Worm (Caenorhabditis elegans): ENCODE results near the gene C34D4.2.

- TF ChIP-seq unc-39 (tag; optimal IDR thresholded peaks at IDR 0.05), result no peak
- no peak for TF ChIP-seq lsy-2 (tag; optimal IDR thresholded peaks at IDR 0.05)
- no peak for TF ChIP-seq cnd-1 (tag; optimal IDR thresholded peaks at IDR 0.05)
- TF ChIP-seq elt-3 (tag; optimal IDR thresholded peaks at IDR 0.05), result no peak
- TF ChIP-seq mab-5 (tag; optimal IDR thresholded peaks at IDR 0.05), result no peak
- TF ChIP-seq lin-13 (tag; optimal IDR thresholded peaks at IDR 0.05), result no peak
- TF ChIP-seq tbx-8 (GFP tag; optimal IDR thresholded peaks at IDR 0.05), result no peak
- no peak for TF ChIP-seq ces-1 (GFP tag; optimal IDR thresholded peaks at IDR 0.05)
Measured at ce11 chrIV:7188030-7188429, 33.6 kb downstream of the C34D4.2 start, which contains the start of gene C42D4.13.
